Fruit fly (Drosophila melanogaster): Measurements from ENCODE around the gene CG3823.

The CG3823 gene

DNA sequence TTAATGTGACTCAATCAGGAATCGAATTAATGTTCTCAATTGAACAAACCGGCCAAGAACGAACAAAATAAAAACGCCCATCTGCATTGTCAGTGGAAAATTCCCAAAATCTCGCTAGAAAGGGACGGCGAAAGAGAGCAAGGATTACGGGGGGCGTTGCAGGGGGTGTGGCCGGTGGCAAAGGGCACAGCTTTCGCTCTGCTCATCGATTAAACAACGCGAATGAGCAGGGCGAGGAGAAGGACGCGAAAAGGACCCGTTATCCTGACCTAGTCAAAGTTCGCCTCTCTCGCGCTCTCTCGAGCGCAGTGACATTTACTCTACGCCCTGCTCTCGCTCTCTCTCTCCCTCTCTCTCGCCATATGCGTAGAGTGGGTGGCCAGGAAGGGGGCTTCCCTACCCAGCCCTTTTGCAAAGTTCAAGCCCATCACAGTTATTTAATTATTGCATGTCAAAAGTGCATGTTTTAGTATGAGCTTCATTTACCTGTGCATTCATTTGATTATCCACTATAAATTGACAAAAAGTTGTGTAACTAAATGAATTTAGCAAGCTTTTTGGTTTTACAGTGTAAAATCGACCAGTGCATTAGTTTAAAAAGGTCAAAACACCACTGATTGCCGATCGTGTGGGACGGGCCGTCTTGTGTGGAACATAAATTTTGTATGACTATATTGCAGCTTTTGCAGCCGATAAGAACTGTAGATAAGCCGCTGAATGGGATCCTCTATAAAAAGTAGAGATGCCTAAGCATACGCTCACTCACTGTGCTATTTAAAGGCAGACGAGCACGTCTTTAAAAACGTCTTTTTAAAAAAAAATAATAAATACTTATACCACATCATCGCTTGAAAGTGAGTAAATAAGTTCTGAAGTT is 35.2 kb downstream of the CG3823 start (continued):
- no peak for TF ChIP-seq bigmax (GFP tag; optimal IDR thresholded peaks at IDR 0.05)
- TF ChIP-seq Neu2 (GFP tag; optimal IDR thresholded peaks at IDR 0.05; ENCODE audit: borderline replicate concordance) = no peak
- TF ChIP-seq CG2712 (tag; optimal IDR thresholded peaks at IDR 0.05) = no peak
- TF ChIP-seq esg (GFP tag; conservative IDR thresholded peaks at IDR 0.05) = no peak
- TF ChIP-seq Rfx (GFP tag; IDR thresholded peaks at IDR 0.05) = peak; percentile 51
- TF ChIP-seq CG10267 (tag; optimal IDR thresholded peaks at IDR 0.05) = no peak
- no peak for TF ChIP-seq Usf (GFP tag; optimal IDR thresholded peaks at IDR 0.05)
- TF ChIP-seq lov (optimal IDR thresholded peaks at IDR 0.05) = no peak
- TF ChIP-seq lov (GFP tag; IDR thresholded peaks at IDR 0.05) = no peak
- no peak for TF ChIP-seq CG10431 (GFP tag; optimal IDR thresholded peaks at IDR 0.05)
- TF ChIP-seq Sry-δ (GFP tag; optimal IDR thresholded peaks at IDR 0.05) = no peak
- no peak for TF ChIP-seq CG7928 (GFP tag; optimal IDR thresholded peaks at IDR 0.05)
- TF ChIP-seq Hey (tag; optimal IDR thresholded peaks at IDR 0.05) = no peak
- TF ChIP-seq Pdp1 (GFP tag; optimal IDR thresholded peaks at IDR 0.05) = peak; percentile 8 to 43
- no peak for TF ChIP-seq CG3281 (GFP tag; optimal IDR thresholded peaks at IDR 0.05)
- no peak for TF ChIP-seq croc (GFP tag; conservative IDR thresholded peaks at IDR 0.05)
- no peak for TF ChIP-seq CG15479 (GFP tag; optimal IDR thresholded peaks at IDR 0.05)
- TF ChIP-seq Fer2 (tag; optimal IDR thresholded peaks at IDR 0.05) = no peak
- TF ChIP-seq CG31441 (GFP tag; IDR thresholded peaks at IDR 0.05) = no peak
- TF ChIP-seq eve (GFP tag; optimal IDR thresholded peaks at IDR 0.05) = peak in 1 of 2 experiments; percentile 66
- peak; percentile 11 for TF ChIP-seq tio (GFP tag; optimal IDR thresholded peaks at IDR 0.05)
- no peak for TF ChIP-seq luna (GFP tag; optimal IDR thresholded peaks at IDR 0.05)
- TF ChIP-seq Hsf (GFP tag; optimal IDR thresholded peaks at IDR 0.05) = no peak
- TF ChIP-seq Jarid2 (GFP tag; optimal IDR thresholded peaks at IDR 0.05) = no peak
- TF ChIP-seq Ravus (GFP tag; IDR thresholded peaks at IDR 0.05) = no peak
- no peak for TF ChIP-seq CG17186 (GFP tag; optimal IDR thresholded peaks at IDR 0.05)
- TF ChIP-seq Vsx1 (GFP tag; optimal IDR thresholded peaks at IDR 0.05) = no peak
- no peak for TF ChIP-seq CG7357 (GFP tag; IDR thresholded peaks at IDR 0.05)
- peak; percentile 22; the same call in 1 of the 2 replicates for TF ChIP-seq Xrp1 (GFP tag; IDR thresholded peaks at IDR 0.05)
- TF ChIP-seq hb (GFP tag; IDR thresholded peaks at IDR 0.05; ENCODE audit: partially characterized antibody) = no peak
- peak; percentile 1 for TF ChIP-seq CG8944 (GFP tag; optimal IDR thresholded peaks at IDR 0.05)
- TF ChIP-seq tap (tag; optimal IDR thresholded peaks at IDR 0.05) = no peak
- peak in 1 of 2 experiments; percentile 32 for TF ChIP-seq Hr51 (GFP tag; optimal IDR thresholded peaks at IDR 0.05)
- TF ChIP-seq CG17802 (tag; optimal IDR thresholded peaks at IDR 0.05) = no peak
- no peak for TF ChIP-seq knrl (GFP tag; IDR thresholded peaks at IDR 0.05; ENCODE audit: partially characterized antibody)
- TF ChIP-seq CG10274 (GFP tag; optimal IDR thresholded peaks at IDR 0.05) = no peak
- TF ChIP-seq Atf3 (GFP tag; optimal IDR thresholded peaks at IDR 0.05) = no peak
- TF ChIP-seq peb (GFP tag; IDR thresholded peaks at IDR 0.05) = no peak
- TF ChIP-seq zf30C (GFP tag; optimal IDR thresholded peaks at IDR 0.05) = no peak
- no peak for TF ChIP-seq CG10147 (GFP tag; optimal IDR thresholded peaks at IDR 0.05)
- TF ChIP-seq CG8281 (tag; optimal IDR thresholded peaks at IDR 0.05) = no peak
- TF ChIP-seq CG14667 (GFP tag; IDR thresholded peaks at IDR 0.05) = no peak
- TF ChIP-seq ro (GFP tag; IDR thresholded peaks at IDR 0.05) = no peak
- no peak for TF ChIP-seq danr (GFP tag; IDR thresholded peaks at IDR 0.05)
- TF ChIP-seq mld (GFP tag; IDR thresholded peaks at IDR 0.05; ENCODE audit: partially characterized antibody) = no peak
- no peak for TF ChIP-seq CG4404 (GFP tag; IDR thresholded peaks at IDR 0.05)
- TF ChIP-seq MBD-R2 (GFP tag; IDR thresholded peaks at IDR 0.05) = no peak
- TF ChIP-seq chm (GFP tag; IDR thresholded peaks at IDR 0.05) = no peak
- no peak for TF ChIP-seq fd64A (GFP tag; optimal IDR thresholded peaks at IDR 0.05)

All from whole organism, embryonic.